Fruit fly (Drosophila melanogaster) Kc167 (cell line): ENCODE results near the gene CecC.

ENCODE experiments used
- Sin3A ChIP-seq: fragments of >200 bp; optimal IDR thresholded peaks from 2 replicates; lab custom pipeline; 2018; ENCODE audit warnings: missing external identifiers
- h ChIP-seq: fragments of >200 bp; optimal IDR thresholded peaks from 3 replicates; lab custom pipeline; 2018; ENCODE audit warnings: missing external identifiers
- insv ChIP-seq: fragments of >200 bp; optimal IDR thresholded peaks from 3 replicates; lab custom pipeline; 2018; ENCODE audit warnings: missing external identifiers
- psq ChIP-seq: fragments of >200 bp; optimal IDR thresholded peaks from 2 replicates; lab custom pipeline; 2017; ENCODE audit warnings: missing external identifiers

- TF ChIP-seq h (lab: Kevin White, UChicago) (no peak), insv (lab: Kevin White, UChicago) (no peak), psq (no peak), Sin3A (lab: Kevin White, UChicago) (no peak)
These were observed 25.2 kb upstream of the CecC start, which contains the start of gene CG9747 for dm6 chr3R:30191047-30191446.
